Worm (Caenorhabditis elegans): Measurements from ENCODE around the gene kel-1.

Gene kel-1

DNA sequence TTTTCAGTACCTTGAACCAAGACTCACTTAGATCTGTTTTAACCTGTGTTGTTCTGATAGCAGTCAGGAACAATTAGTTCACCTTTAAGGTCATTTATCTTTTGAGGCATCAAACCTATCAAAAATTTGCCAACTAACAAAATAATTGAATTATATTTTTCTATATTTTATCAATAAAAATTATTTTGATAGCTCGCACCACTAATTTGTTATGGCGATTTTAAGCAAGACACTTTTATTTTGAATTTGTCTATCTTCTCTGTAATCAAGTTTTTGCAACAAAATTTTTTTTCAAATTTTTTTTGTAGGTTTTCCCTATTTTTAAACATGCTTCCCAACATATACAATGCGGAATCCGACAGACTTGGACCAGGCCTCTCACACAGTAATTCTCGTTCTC is at the start of gene kel-1:
kel-1 (plus strand) TSS at position 301 of the 400 bp plus-strand sequence.
- no peak for TF ChIP-seq tbx-11 (GFP tag; IDR thresholded peaks at IDR 0.05)
- TF ChIP-seq aly-1 (tag; optimal IDR thresholded peaks at IDR 0.05): no peak
- no peak for TF ChIP-seq hmbx-1 (tag; optimal IDR thresholded peaks at IDR 0.05)
- TF ChIP-seq hmg-4 (GFP tag; optimal IDR thresholded peaks at IDR 0.05): no peak
- no peak for TF ChIP-seq hnd-1 (tag; optimal IDR thresholded peaks at IDR 0.05)
- no peak for TF ChIP-seq ceh-13 (GFP tag; optimal IDR thresholded peaks at IDR 0.05)
- TF ChIP-seq scrt-1 (GFP tag; IDR thresholded peaks at IDR 0.05): no peak
- no peak for TF ChIP-seq B0310.2 (tag; optimal IDR thresholded peaks at IDR 0.05)
- TF ChIP-seq tra-4 (tag; optimal IDR thresholded peaks at IDR 0.05): no peak
- TF ChIP-seq pes-1 (GFP tag; IDR thresholded peaks at IDR 0.05): no peak
- no peak for TF ChIP-seq ceh-36 (tag; optimal IDR thresholded peaks at IDR 0.05)
- no peak for TF ChIP-seq ets-7 (tag; optimal IDR thresholded peaks at IDR 0.05)
- no peak for TF ChIP-seq flt-1 (GFP tag; IDR thresholded peaks at IDR 0.05)
- TF ChIP-seq ama-1 (optimal IDR thresholded peaks at IDR 0.05): no peak
- TF ChIP-seq sea-1 (GFP tag; conservative IDR thresholded peaks at IDR 0.05): no peak
- no peak for TF ChIP-seq tbx-37 (GFP tag; conservative IDR thresholded peaks at IDR 0.05)
- TF ChIP-seq F13C5.2 (tag; optimal IDR thresholded peaks at IDR 0.05): no peak

DNA sequence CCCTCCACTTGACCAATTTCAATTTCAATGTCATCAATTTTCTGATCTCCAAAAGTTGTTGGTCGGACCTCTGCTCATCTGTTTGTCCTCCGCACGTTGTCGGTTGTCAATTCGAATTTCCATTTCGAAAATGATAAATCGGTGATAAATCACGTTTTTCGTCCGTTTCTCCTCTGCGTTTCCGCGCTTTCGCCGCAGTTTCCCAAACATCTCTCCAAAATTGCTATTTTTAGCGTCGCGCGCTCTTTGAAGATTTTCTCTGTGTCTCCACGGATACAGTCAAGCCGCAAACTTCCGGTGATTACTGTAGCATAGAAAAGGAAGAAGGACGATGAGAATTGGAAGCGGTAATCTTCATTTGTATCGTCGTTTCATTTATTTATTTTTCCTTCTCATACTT is 46.7 kb upstream of the kel-1 start:
- TF ChIP-seq flt-1 (GFP tag; IDR thresholded peaks at IDR 0.05) (no peak), sea-1 (GFP tag; conservative IDR thresholded peaks at IDR 0.05) (no peak), tbx-37 (GFP tag; conservative IDR thresholded peaks at IDR 0.05) (no peak), pes-1 (GFP tag; IDR thresholded peaks at IDR 0.05) (no peak), ama-1 (optimal IDR thresholded peaks at IDR 0.05) (no peak), tra-4 (tag; optimal IDR thresholded peaks at IDR 0.05) (no peak), ceh-36 (tag; optimal IDR thresholded peaks at IDR 0.05) (no peak), hmg-4 (GFP tag; optimal IDR thresholded peaks at IDR 0.05) (no peak), ceh-13 (GFP tag; optimal IDR thresholded peaks at IDR 0.05) (no peak), B0310.2 (tag; optimal IDR thresholded peaks at IDR 0.05) (no peak), aly-1 (tag; optimal IDR thresholded peaks at IDR 0.05) (no peak), ets-7 (tag; optimal IDR thresholded peaks at IDR 0.05) (no peak), tbx-11 (GFP tag; IDR thresholded peaks at IDR 0.05) (no peak), scrt-1 (GFP tag; IDR thresholded peaks at IDR 0.05) (no peak), hnd-1 (tag; optimal IDR thresholded peaks at IDR 0.05) (no peak), F13C5.2 (tag; optimal IDR thresholded peaks at IDR 0.05) (no peak), hmbx-1 (tag; optimal IDR thresholded peaks at IDR 0.05) (no peak)

DNA sequence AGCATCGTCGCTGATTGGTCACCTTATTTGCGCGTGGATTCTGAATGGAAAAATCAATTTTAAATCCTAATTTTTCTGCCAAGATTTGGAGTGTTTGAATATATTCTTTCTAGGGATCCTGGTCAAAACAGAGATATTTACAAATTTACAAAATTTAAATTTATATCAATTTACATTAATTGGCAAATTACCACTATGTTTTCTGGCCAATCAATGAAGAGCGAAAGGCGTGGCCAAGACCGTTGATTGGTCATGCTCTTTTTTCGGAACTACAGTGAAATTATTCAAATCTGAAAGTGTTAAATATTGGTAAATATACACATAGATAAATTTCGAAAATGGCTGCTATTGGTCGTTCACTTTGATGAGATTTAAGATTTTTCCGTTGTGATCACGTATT is 46.0 kb upstream of the kel-1 start:
- TF ChIP-seq flt-1 (GFP tag; IDR thresholded peaks at IDR 0.05) (no peak), hmg-4 (GFP tag; optimal IDR thresholded peaks at IDR 0.05) (no peak), ama-1 (optimal IDR thresholded peaks at IDR 0.05) (no peak), ceh-36 (tag; optimal IDR thresholded peaks at IDR 0.05) (no peak), tbx-11 (GFP tag; IDR thresholded peaks at IDR 0.05) (no peak), hnd-1 (tag; optimal IDR thresholded peaks at IDR 0.05) (no peak), hmbx-1 (tag; optimal IDR thresholded peaks at IDR 0.05) (no peak), ets-7 (tag; optimal IDR thresholded peaks at IDR 0.05) (no peak), sea-1 (GFP tag; conservative IDR thresholded peaks at IDR 0.05) (no peak), aly-1 (tag; optimal IDR thresholded peaks at IDR 0.05) (no peak), scrt-1 (GFP tag; IDR thresholded peaks at IDR 0.05) (no peak), ceh-13 (GFP tag; optimal IDR thresholded peaks at IDR 0.05) (no peak), tbx-37 (GFP tag; conservative IDR thresholded peaks at IDR 0.05) (no peak), F13C5.2 (tag; optimal IDR thresholded peaks at IDR 0.05) (no peak), pes-1 (GFP tag; IDR thresholded peaks at IDR 0.05) (no peak), tra-4 (tag; optimal IDR thresholded peaks at IDR 0.05) (no peak), B0310.2 (tag; optimal IDR thresholded peaks at IDR 0.05) (no peak)

DNA sequence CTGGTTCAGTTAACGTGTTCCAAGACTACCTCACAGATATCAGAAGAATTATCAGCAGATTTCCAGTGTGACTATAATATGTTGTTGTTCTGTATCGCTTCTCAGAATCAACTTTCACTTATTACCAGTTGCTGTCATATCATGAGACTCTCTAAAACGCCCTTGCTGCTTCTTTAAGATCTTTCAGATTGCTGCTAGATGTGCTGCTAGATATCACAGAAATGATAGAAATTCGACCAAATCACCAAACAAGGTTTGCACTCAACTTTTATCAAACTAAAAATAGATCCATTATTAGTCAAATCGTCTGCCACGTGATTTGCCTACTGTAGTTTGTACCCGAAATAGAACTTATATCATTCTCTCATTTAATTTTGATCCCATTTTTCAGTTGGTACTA is 44.2 kb upstream of the kel-1 start:
- TF ChIP-seq ama-1 (optimal IDR thresholded peaks at IDR 0.05) (no peak), ets-7 (tag; optimal IDR thresholded peaks at IDR 0.05) (no peak), sea-1 (GFP tag; conservative IDR thresholded peaks at IDR 0.05) (no peak), hmg-4 (GFP tag; optimal IDR thresholded peaks at IDR 0.05) (no peak), aly-1 (tag; optimal IDR thresholded peaks at IDR 0.05) (no peak)

DNA sequence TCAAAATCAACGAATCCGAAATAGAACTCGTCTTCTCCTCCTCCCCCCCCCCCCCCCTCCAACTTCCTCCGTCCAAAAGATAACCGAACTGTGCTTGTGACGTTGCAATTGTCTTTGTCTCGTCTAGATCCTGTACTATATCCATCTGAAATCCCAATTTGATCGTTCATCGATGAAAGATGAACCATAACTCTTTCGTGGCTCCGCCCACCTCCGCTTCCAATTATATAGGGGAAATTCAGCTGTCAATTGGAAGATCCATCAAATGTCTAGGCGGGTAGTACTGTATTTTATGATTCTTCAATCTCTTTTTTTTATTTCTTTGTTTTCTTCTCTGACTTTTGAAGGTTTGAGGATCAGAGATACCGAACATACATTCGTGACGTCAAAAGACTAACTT is 43.4 kb upstream of the kel-1 start:
- TF ChIP-seq ceh-13 (GFP tag; optimal IDR thresholded peaks at IDR 0.05) (no peak), pes-1 (GFP tag; IDR thresholded peaks at IDR 0.05) (no peak), flt-1 (GFP tag; IDR thresholded peaks at IDR 0.05) (no peak), ama-1 (optimal IDR thresholded peaks at IDR 0.05) (no peak), tra-4 (tag; optimal IDR thresholded peaks at IDR 0.05) (no peak), hnd-1 (tag; optimal IDR thresholded peaks at IDR 0.05) (no peak), F13C5.2 (tag; optimal IDR thresholded peaks at IDR 0.05) (no peak), hmg-4 (GFP tag; optimal IDR thresholded peaks at IDR 0.05) (no peak), sea-1 (GFP tag; conservative IDR thresholded peaks at IDR 0.05) (no peak), B0310.2 (tag; optimal IDR thresholded peaks at IDR 0.05) (no peak)

DNA sequence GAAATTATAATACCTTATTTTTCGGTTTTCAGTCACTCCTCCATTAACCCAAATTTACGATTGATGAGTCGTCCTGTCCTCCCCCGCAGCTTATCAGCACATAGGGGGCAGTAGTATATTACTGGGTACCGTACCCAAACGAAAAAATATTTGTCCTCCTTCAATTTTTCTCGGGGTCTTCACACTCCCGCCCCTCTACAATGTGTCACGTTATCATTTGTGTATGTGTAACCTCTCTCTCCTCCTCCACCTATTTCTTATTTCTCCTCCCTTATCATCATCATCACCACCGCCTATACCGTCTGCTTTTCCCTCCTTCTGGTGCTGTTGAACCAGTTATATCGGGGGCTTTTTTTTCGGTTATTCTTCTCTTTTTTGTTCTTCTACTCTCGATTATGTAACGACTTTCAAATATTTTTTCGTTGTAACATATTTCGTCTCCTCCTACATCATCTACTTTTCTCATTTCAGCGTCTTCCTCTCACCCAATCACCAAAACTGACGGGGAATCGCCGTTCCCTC is 42.4 kb upstream of the kel-1 start, which contains the start of gene ghi-1:
ghi-1 (plus strand) TSS at position 472 of the 522 bp plus-strand sequence.
- TF ChIP-seq pes-1 (GFP tag; IDR thresholded peaks at IDR 0.05) (no peak), hmg-4 (GFP tag; optimal IDR thresholded peaks at IDR 0.05) (no peak), scrt-1 (GFP tag; IDR thresholded peaks at IDR 0.05) (no peak), F13C5.2 (tag; optimal IDR thresholded peaks at IDR 0.05) (no peak), sea-1 (GFP tag; conservative IDR thresholded peaks at IDR 0.05) (no peak), tra-4 (tag; optimal IDR thresholded peaks at IDR 0.05) (no peak), ama-1 (optimal IDR thresholded peaks at IDR 0.05) (no peak), aly-1 (tag; optimal IDR thresholded peaks at IDR 0.05) (no peak)

DNA sequence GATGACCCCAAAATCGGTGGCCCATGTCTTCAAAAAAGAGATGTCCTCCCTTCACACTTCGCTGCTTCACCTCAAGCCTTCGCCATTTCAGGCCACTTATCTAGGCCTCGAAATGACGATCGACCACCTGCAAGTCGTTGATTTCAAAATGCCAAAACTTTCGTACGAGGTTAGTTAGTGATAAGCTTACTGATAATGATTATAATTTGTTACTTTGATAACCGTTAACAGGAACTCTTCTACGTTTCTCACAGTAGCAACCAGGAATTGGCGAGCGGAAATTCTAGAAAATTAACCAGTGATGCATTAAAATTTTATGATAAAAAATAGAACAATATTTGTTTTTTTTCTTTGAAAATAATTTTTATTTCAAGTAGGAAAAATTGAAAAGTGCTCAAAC is 41.9 kb upstream of the kel-1 start:
- no peak for TF ChIP-seq hnd-1 (tag; optimal IDR thresholded peaks at IDR 0.05)
- no peak for TF ChIP-seq ama-1 (optimal IDR thresholded peaks at IDR 0.05)
- no peak for TF ChIP-seq ceh-13 (GFP tag; optimal IDR thresholded peaks at IDR 0.05)
- TF ChIP-seq tbx-11 (GFP tag; IDR thresholded peaks at IDR 0.05): no peak
- no peak for TF ChIP-seq pes-1 (GFP tag; IDR thresholded peaks at IDR 0.05)
- TF ChIP-seq sea-1 (GFP tag; conservative IDR thresholded peaks at IDR 0.05): no peak

DNA sequence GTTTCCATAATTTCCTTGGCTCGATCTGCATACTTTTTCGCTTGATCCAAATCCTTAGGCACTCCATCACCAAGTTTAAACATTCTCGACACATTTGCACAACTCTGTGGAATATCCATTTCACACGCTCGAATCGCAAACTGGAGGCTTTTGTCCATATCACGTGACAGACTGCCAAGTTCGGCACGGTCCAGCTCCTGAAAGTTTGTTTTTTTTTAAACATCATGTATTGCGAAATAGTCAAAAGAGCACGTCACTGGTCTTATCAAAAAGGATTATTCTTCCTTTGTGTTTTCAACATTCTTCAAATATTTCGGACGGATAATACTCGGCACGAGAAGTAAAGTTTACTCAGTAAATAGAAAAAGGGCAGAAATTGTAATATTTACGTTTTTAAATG is 39.5 kb upstream of the kel-1 start:
- TF ChIP-seq B0310.2 (tag; optimal IDR thresholded peaks at IDR 0.05): no peak
- TF ChIP-seq hmbx-1 (tag; optimal IDR thresholded peaks at IDR 0.05): no peak
- TF ChIP-seq ceh-13 (GFP tag; optimal IDR thresholded peaks at IDR 0.05): no peak
- TF ChIP-seq tra-4 (tag; optimal IDR thresholded peaks at IDR 0.05): no peak
- no peak for TF ChIP-seq pes-1 (GFP tag; IDR thresholded peaks at IDR 0.05)
- TF ChIP-seq ceh-36 (tag; optimal IDR thresholded peaks at IDR 0.05): no peak
- no peak for TF ChIP-seq F13C5.2 (tag; optimal IDR thresholded peaks at IDR 0.05)
- TF ChIP-seq ets-7 (tag; optimal IDR thresholded peaks at IDR 0.05): no peak
- TF ChIP-seq tbx-11 (GFP tag; IDR thresholded peaks at IDR 0.05): no peak
- TF ChIP-seq hnd-1 (tag; optimal IDR thresholded peaks at IDR 0.05): no peak
